Worm (Caenorhabditis elegans) whole organism, mixed stage, embryonic: ENCODE measurements around the gene Y105C5B.1.

ENCODE experiments used
- M03D4.4 ChIP-seq: sonication (generic microtip); optimal IDR thresholded peaks from 2 replicates; lab custom pipeline; 2017; ENCODE audit warnings: mild to moderate bottlenecking, missing genetic modification characterization, missing compliant biosample characterization
- bed-3 ChIP-seq: fragments of 200-800 bp; sonication (Bioruptor generic); optimal IDR thresholded peaks from 3 replicates; lab custom pipeline; 2018; ENCODE audit warnings: mild to moderate bottlenecking, missing genetic modification characterization, moderate library complexity, missing compliant biosample characterization
- blmp-1 ChIP-seq: fragments of 150-350 bp; optimal IDR thresholded peaks from 2 replicates; lab custom pipeline; 2014; ENCODE audit warnings: missing biosample characterization, missing genetic modification characterization
- ceh-39 ChIP-seq: fragments of 150-350 bp; optimal IDR thresholded peaks from 2 replicates; lab custom pipeline; 2014; ENCODE audit warnings: missing biosample characterization, missing genetic modification characterization
- ceh-43 ChIP-seq: fragments of 200-800 bp; sonication (Bioruptor generic); optimal IDR thresholded peaks from 2 replicates; lab custom pipeline; 2018; ENCODE audit warnings: mild to moderate bottlenecking, missing genetic modification characterization, moderate library complexity, missing compliant biosample characterization
- ceh-83 ChIP-seq: fragments of 200-800 bp; sonication (Bioruptor generic); optimal IDR thresholded peaks from 2 replicates; lab custom pipeline; 2018; ENCODE audit warnings: mild to moderate bottlenecking, missing genetic modification characterization, missing compliant biosample characterization
- ces-1 ChIP-seq: fragments of 150-350 bp; optimal IDR thresholded peaks from 2 replicates; lab custom pipeline; 2014; ENCODE audit warnings: missing biosample characterization, missing genetic modification reagents, missing genetic modification characterization
- cnd-1 ChIP-seq: fragments of 200-800 bp; sonication (Bioruptor generic); optimal IDR thresholded peaks from 2 replicates; lab custom pipeline; 2018; ENCODE audit warnings: mild to moderate bottlenecking, missing genetic modification characterization, missing compliant biosample characterization
- elt-1 ChIP-seq: sonication (generic microtip); optimal IDR thresholded peaks from 2 replicates; lab custom pipeline; 2017; ENCODE audit warnings: missing genetic modification characterization, mild to moderate bottlenecking, missing compliant biosample characterization, antibody characterized with exemption, moderate library complexity, borderline replicate concordance; ENCODE audit not compliant: insufficient read depth
- elt-3 ChIP-seq: fragments of 150-350 bp; optimal IDR thresholded peaks from 2 replicates; lab custom pipeline; 2014; ENCODE audit warnings: missing biosample characterization, missing genetic modification characterization
- flh-1 ChIP-seq: fragments of 200-800 bp; sonication (Bioruptor generic); optimal IDR thresholded peaks from 2 replicates; lab custom pipeline; 2018; ENCODE audit warnings: mild to moderate bottlenecking, missing genetic modification characterization, moderate library complexity, missing compliant biosample characterization
- ham-2 ChIP-seq: fragments of 200-800 bp; sonication (Bioruptor generic); optimal IDR thresholded peaks from 2 replicates; lab custom pipeline; 2018; ENCODE audit warnings: mild to moderate bottlenecking, missing genetic modification characterization, missing compliant biosample characterization
- hlh-1 ChIP-seq: fragments of 150-350 bp; optimal IDR thresholded peaks from 2 replicates; lab custom pipeline; 2014; ENCODE audit warnings: missing biosample characterization, missing genetic modification reagents, missing genetic modification characterization
- lin-13 ChIP-seq: fragments of 150-350 bp; optimal IDR thresholded peaks from 2 replicates; lab custom pipeline; 2014; ENCODE audit warnings: missing biosample characterization, missing genetic modification characterization
- lsy-2 ChIP-seq: fragments of 150-350 bp; optimal IDR thresholded peaks from 2 replicates; lab custom pipeline; 2014; ENCODE audit warnings: missing biosample characterization, missing genetic modification characterization
- mab-5 ChIP-seq: fragments of 150-350 bp; optimal IDR thresholded peaks from 2 replicates; lab custom pipeline; 2014; ENCODE audit warnings: missing biosample characterization, missing genetic modification characterization
- mep-1 ChIP-seq: fragments of 150-350 bp; optimal IDR thresholded peaks from 2 replicates; lab custom pipeline; 2017; ENCODE audit warnings: missing biosample characterization, missing genetic modification reagents, missing genetic modification characterization, inconsistent platforms
- mls-2 ChIP-seq: sonication (generic microtip); optimal IDR thresholded peaks from 2 replicates; lab custom pipeline; 2016; ENCODE audit warnings: mild to moderate bottlenecking, missing genetic modification characterization, moderate library complexity, missing compliant biosample characterization
- nhr-12 ChIP-seq: fragments of 150-350 bp; optimal IDR thresholded peaks from 2 replicates; lab custom pipeline; 2014; ENCODE audit warnings: missing biosample characterization, missing genetic modification characterization
- nhr-2 ChIP-seq: fragments of 150-350 bp; optimal IDR thresholded peaks from 2 replicates; lab custom pipeline; 2014; ENCODE audit warnings: missing biosample characterization, missing genetic modification characterization
- nhr-237 ChIP-seq: fragments of 150-350 bp; optimal IDR thresholded peaks from 2 replicates; lab custom pipeline; 2014; ENCODE audit warnings: missing biosample characterization, missing genetic modification characterization
- nhr-76 ChIP-seq: sonication (generic microtip); optimal IDR thresholded peaks from 2 replicates; lab custom pipeline; 2017; ENCODE audit warnings: missing biosample characterization, missing genetic modification characterization
- pha-4 ChIP-seq: fragments of 150-350 bp; optimal IDR thresholded peaks from 2 replicates; lab custom pipeline; 2018; ENCODE audit warnings: missing biosample characterization, missing genetic modification reagents, missing genetic modification characterization
- sem-2 ChIP-seq: fragments of 200-800 bp; sonication (Bioruptor generic); optimal IDR thresholded peaks from 2 replicates; lab custom pipeline; 2018; ENCODE audit warnings: mild to moderate bottlenecking, missing genetic modification characterization, missing compliant biosample characterization
- snpc-4 ChIP-seq: fragments of 150-350 bp; optimal IDR thresholded peaks from 2 replicates; lab custom pipeline; 2014; ENCODE audit warnings: missing biosample characterization, missing genetic modification characterization
- sptf-1 ChIP-seq: sonication (generic microtip); optimal IDR thresholded peaks from 2 replicates; lab custom pipeline; 2017; ENCODE audit warnings: mild to moderate bottlenecking, missing genetic modification characterization, moderate library complexity, missing compliant biosample characterization
- tbx-8 ChIP-seq: fragments of 200-800 bp; sonication (Bioruptor generic); optimal IDR thresholded peaks from 2 replicates; lab custom pipeline; 2018; ENCODE audit warnings: mild to moderate bottlenecking, missing genetic modification characterization, moderate library complexity, missing compliant biosample characterization
- unc-120 ChIP-seq: sonication (generic microtip); optimal IDR thresholded peaks from 2 replicates; lab custom pipeline; 2017; ENCODE audit warnings: missing genetic modification characterization, missing compliant biosample characterization; ENCODE audit not compliant: poor library complexity, severe bottlenecking
- unc-39 ChIP-seq: fragments of 150-350 bp; optimal IDR thresholded peaks from 2 replicates; lab custom pipeline; 2014; ENCODE audit warnings: missing biosample characterization, missing genetic modification characterization
- unc-62 ChIP-seq: fragments of 150-350 bp; optimal IDR thresholded peaks from 2 replicates; lab custom pipeline; 2014; ENCODE audit warnings: missing biosample characterization, missing genetic modification reagents, missing genetic modification characterization
- zip-8 ChIP-seq: fragments of 150-350 bp; optimal IDR thresholded peaks from 2 replicates; lab custom pipeline; 2014; ENCODE audit warnings: missing biosample characterization, missing genetic modification characterization

The Y105C5B.1 gene

ce11 chrIV:15852875-15853793 lies 17.3 kb upstream of the Y105C5B.1 start:
- TF ChIP-seq bed-3, result no peak
- TF ChIP-seq ceh-43 (GFP tag; lab: Kevin White, UChicago), result no peak
- TF ChIP-seq nhr-237 (tag; lab: Kevin White, UChicago), result no peak
- TF ChIP-seq lin-13 (tag; lab: Kevin White, UChicago), result no peak
- TF ChIP-seq mab-5 (tag; lab: Kevin White, UChicago), result no peak
- TF ChIP-seq nhr-2 (tag; lab: Kevin White, UChicago), result no peak
- no peak for TF ChIP-seq hlh-1 (tag; lab: Kevin White, UChicago)
- no peak for TF ChIP-seq elt-3
- no peak for TF ChIP-seq cnd-1 (tag; lab: Kevin White, UChicago)
- TF ChIP-seq unc-62 (GFP tag; lab: Kevin White, UChicago), result no peak
- TF ChIP-seq sem-2 (GFP tag; lab: Kevin White, UChicago), result no peak
- TF ChIP-seq, all 35 proteins: peak for 0

ce11 chrIV:15853820-15854426 lies 16.5 kb upstream of the Y105C5B.1 start:
- TF ChIP-seq sptf-1, result no peak
- TF ChIP-seq nhr-2 (tag; lab: Kevin White, UChicago), result no peak
- TF ChIP-seq lsy-2 (tag; lab: Kevin White, UChicago), result no peak
- TF ChIP-seq flh-1 (GFP tag; lab: Kevin White, UChicago), result no peak
- TF ChIP-seq elt-3, result no peak
- no peak for TF ChIP-seq hlh-1 (tag; lab: Kevin White, UChicago)
- no peak for TF ChIP-seq cnd-1 (tag; lab: Kevin White, UChicago)
- TF ChIP-seq mls-2, result no peak
- no peak for TF ChIP-seq ces-1
- no peak for TF ChIP-seq M03D4.4 (tag; lab: Kevin White, UChicago)
- no peak for TF ChIP-seq ceh-39 (tag; lab: Kevin White, UChicago)
- TF ChIP-seq unc-39, result no peak
- TF ChIP-seq zip-8 (tag; lab: Kevin White, UChicago), result no peak
- no peak for TF ChIP-seq blmp-1 (tag; lab: Kevin White, UChicago)
- no peak for TF ChIP-seq ceh-83 (GFP tag; lab: Kevin White, UChicago)
- TF ChIP-seq nhr-237 (tag; lab: Kevin White, UChicago), result no peak
- no peak for TF ChIP-seq mab-5 (tag; lab: Kevin White, UChicago)
- no peak for TF ChIP-seq tbx-8

DNA sequence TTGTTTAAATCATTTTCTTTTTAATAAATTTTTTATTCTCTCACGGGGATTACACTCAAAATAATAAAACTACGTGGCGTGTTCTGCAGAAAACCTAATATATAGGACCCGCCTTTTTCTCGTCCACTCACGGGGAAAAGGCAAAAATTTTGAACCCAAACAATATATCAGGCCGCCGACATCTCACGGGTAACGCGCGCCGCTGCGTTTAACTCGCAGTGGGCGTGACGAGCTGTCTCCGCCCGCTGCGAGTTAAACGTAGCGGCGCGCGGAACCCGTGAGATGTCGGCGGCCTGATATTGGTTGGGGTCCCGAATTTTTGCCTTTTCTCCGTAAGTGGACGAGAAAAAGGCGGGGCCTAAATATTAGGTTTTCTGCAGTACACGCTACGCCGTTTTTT lies 9.0 kb upstream of the Y105C5B.1 start:
- TF ChIP-seq flh-1 (GFP tag; lab: Kevin White, UChicago) (no peak), sptf-1 (no peak), mls-2 (no peak), ham-2 (GFP tag; lab: Kevin White, UChicago) (no peak), nhr-237 (tag; lab: Kevin White, UChicago) (no peak), pha-4 (tag; lab: Kevin White, UChicago) (no peak), lsy-2 (tag; lab: Kevin White, UChicago) (no peak), mep-1 (tag; lab: Kevin White, UChicago) (no peak), ceh-43 (GFP tag; lab: Kevin White, UChicago) (no peak), ceh-83 (GFP tag; lab: Kevin White, UChicago) (no peak), elt-3 (no peak), unc-120 (tag; lab: Kevin White, UChicago) (no peak), unc-39 (no peak)

DNA sequence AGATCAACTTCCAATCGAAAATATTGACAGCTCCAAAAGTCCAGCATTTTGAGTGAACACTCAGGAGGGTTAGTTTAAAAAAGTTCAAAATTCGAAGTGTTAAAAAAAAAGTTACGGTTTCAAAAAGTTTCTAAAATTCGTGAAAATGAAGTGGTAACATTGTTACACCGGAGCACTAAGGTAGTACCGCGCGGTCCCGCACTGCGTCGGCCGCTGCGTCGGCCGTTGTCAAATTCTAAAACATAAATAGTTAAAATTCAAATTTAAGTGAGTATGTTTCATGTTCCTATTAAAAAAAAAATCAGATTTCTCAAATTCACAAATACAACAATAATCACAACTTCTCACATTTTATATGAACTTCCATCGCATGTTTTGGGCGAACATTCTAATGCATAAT lies 2.2 kb upstream of the Y105C5B.1 start:
- TF ChIP-seq lsy-2 (tag; lab: Kevin White, UChicago) (no peak), elt-1 (tag; lab: Kevin White, UChicago) (no peak), mls-2 (no peak), nhr-2 (tag; lab: Kevin White, UChicago) (no peak), nhr-76 (tag; lab: Kevin White, UChicago) (no peak), nhr-12 (tag; lab: Kevin White, UChicago) (no peak), ham-2 (GFP tag; lab: Kevin White, UChicago) (no peak), flh-1 (GFP tag; lab: Kevin White, UChicago) (no peak), ceh-43 (GFP tag; lab: Kevin White, UChicago) (no peak), nhr-237 (tag; lab: Kevin White, UChicago) (no peak), sptf-1 (no peak), blmp-1 (tag; lab: Kevin White, UChicago) (no peak), ceh-83 (GFP tag; lab: Kevin White, UChicago) (no peak), snpc-4 (tag; lab: Kevin White, UChicago) (no peak), ceh-39 (tag; lab: Kevin White, UChicago) (no peak), zip-8 (tag; lab: Kevin White, UChicago) (no peak), M03D4.4 (tag; lab: Kevin White, UChicago) (no peak)
